Worm (Caenorhabditis elegans) whole organism, late embryonic: ENCODE data around the gene C45G9.11.

Experiments used
- C08G9.2 ChIP-seq: sonication (generic microtip); optimal IDR thresholded peaks from 2 replicates; lab custom pipeline; 2016; ENCODE audit warnings: mild to moderate bottlenecking, missing genetic modification characterization, moderate library complexity, missing compliant biosample characterization
- C38D4.7 ChIP-seq: fragments of 200-800 bp; sonication (Bioruptor generic); optimal IDR thresholded peaks from 2 replicates; lab custom pipeline; 2018; ENCODE audit warnings: mild to moderate bottlenecking, missing genetic modification characterization, moderate library complexity, missing compliant biosample characterization
- F13H6.1 ChIP-seq: sonication (generic microtip); optimal IDR thresholded peaks from 2 replicates; lab custom pipeline; 2016; ENCODE audit warnings: missing genetic modification characterization, missing compliant biosample characterization
- K09A11.1 ChIP-seq: sonication (generic microtip); optimal IDR thresholded peaks from 2 replicates; lab custom pipeline; 2017; ENCODE audit warnings: antibody characterized with exemption, mild to moderate bottlenecking, missing genetic modification characterization, missing compliant biosample characterization; ENCODE audit not compliant: insufficient read depth
- ahr-1 ChIP-seq: sonication (generic microtip); optimal IDR thresholded peaks from 2 replicates; lab custom pipeline; 2016; ENCODE audit warnings: missing genetic modification characterization, missing compliant biosample characterization
- ama-1 ChIP-seq: fragments of 150-350 bp; optimal IDR thresholded peaks from 2 replicates; lab custom pipeline; 2014
- ceh-2 ChIP-seq: sonication (generic microtip); optimal IDR thresholded peaks from 2 replicates; lab custom pipeline; 2016; ENCODE audit warnings: missing genotype, missing genetic modification characterization, missing compliant biosample characterization
- ceh-30 ChIP-seq: fragments of 150-350 bp; optimal IDR thresholded peaks from 2 replicates; lab custom pipeline; 2014; ENCODE audit warnings: missing biosample characterization, missing genetic modification characterization
- ceh-31 ChIP-seq: sonication (generic microtip); optimal IDR thresholded peaks from 2 replicates; lab custom pipeline; 2016; ENCODE audit warnings: missing genetic modification characterization, missing compliant biosample characterization
- ceh-45 ChIP-seq: fragments of 200-800 bp; sonication (Bioruptor generic); IDR thresholded peaks from 2 replicates; pipeline ENCODE4 v1.3.6; 2022; ENCODE audit warnings: missing genetic modification reagents, missing genetic modification characterization, missing compliant biosample characterization
- ceh-48 ChIP-seq: sonication (generic microtip); optimal IDR thresholded peaks from 2 replicates; lab custom pipeline; 2016; ENCODE audit warnings: missing genetic modification characterization, inconsistent platforms, missing compliant biosample characterization
- ets-4 ChIP-seq: sonication (generic microtip); optimal IDR thresholded peaks from 2 replicates; lab custom pipeline; 2016; ENCODE audit warnings: missing genetic modification characterization, missing compliant biosample characterization
- fax-1 ChIP-seq: sonication (generic microtip); optimal IDR thresholded peaks from 2 replicates; lab custom pipeline; 2016; ENCODE audit warnings: missing genotype, missing genetic modification characterization, missing compliant biosample characterization
- fkh-6 ChIP-seq: sonication (generic microtip); optimal IDR thresholded peaks from 2 replicates; lab custom pipeline; 2016; ENCODE audit warnings: missing genetic modification characterization, missing compliant biosample characterization
- hlh-13 ChIP-seq: fragments of 200-800 bp; sonication (Bioruptor generic); optimal IDR thresholded peaks from 2 replicates; lab custom pipeline; 2018; ENCODE audit warnings: mild to moderate bottlenecking, missing genetic modification characterization, missing compliant biosample characterization
- hlh-30 ChIP-seq: sonication (generic microtip); optimal IDR thresholded peaks from 2 replicates; lab custom pipeline; 2017; ENCODE audit warnings: antibody characterized with exemption, missing genetic modification characterization, missing compliant biosample characterization; ENCODE audit not compliant: insufficient read depth
- hlh-8 ChIP-seq: sonication (generic microtip); optimal IDR thresholded peaks from 2 replicates; lab custom pipeline; 2016; ENCODE audit warnings: missing genotype, missing genetic modification characterization, missing compliant biosample characterization
- madf-2 ChIP-seq: sonication (generic microtip); optimal IDR thresholded peaks from 2 replicates; lab custom pipeline; 2017; ENCODE audit warnings: missing genetic modification characterization, missing compliant biosample characterization
- nfya-1 ChIP-seq: sonication (generic microtip); optimal IDR thresholded peaks from 2 replicates; lab custom pipeline; 2017; ENCODE audit warnings: missing genetic modification characterization, mild to moderate bottlenecking, missing compliant biosample characterization, antibody characterized with exemption, moderate library complexity
- nhr-11 ChIP-seq: fragments of 150-350 bp; optimal IDR thresholded peaks from 2 replicates; lab custom pipeline; 2014; ENCODE audit warnings: missing biosample characterization, missing genetic modification characterization
- nhr-232 ChIP-seq: sonication (generic microtip); optimal IDR thresholded peaks from 2 replicates; lab custom pipeline; 2016; ENCODE audit warnings: missing genetic modification characterization, missing compliant biosample characterization
- npax-4 ChIP-seq: sonication (generic microtip); optimal IDR thresholded peaks from 2 replicates; lab custom pipeline; 2016; ENCODE audit warnings: missing genetic modification characterization, missing compliant biosample characterization
- pag-3 ChIP-seq: sonication (generic microtip); optimal IDR thresholded peaks from 2 replicates; lab custom pipeline; 2016; ENCODE audit warnings: missing compliant biosample characterization, missing genetic modification characterization, borderline replicate concordance
- pat-9 ChIP-seq: fragments of 200-800 bp; sonication (Bioruptor generic); optimal IDR thresholded peaks from 2 replicates; lab custom pipeline; 2018; ENCODE audit warnings: mild to moderate bottlenecking, missing genetic modification characterization, moderate library complexity, missing compliant biosample characterization
- pax-1 ChIP-seq: fragments of 150-350 bp; optimal IDR thresholded peaks from 2 replicates; lab custom pipeline; 2014; ENCODE audit warnings: missing biosample characterization, missing genetic modification characterization
- pha-4 ChIP-seq: fragments of 150-350 bp; optimal IDR thresholded peaks from 2 replicates; lab custom pipeline; 2018; ENCODE audit warnings: missing biosample characterization, missing genetic modification reagents, missing genetic modification characterization
- pros-1 ChIP-seq: fragments of 150-350 bp; optimal IDR thresholded peaks from 2 replicates; lab custom pipeline; 2014; ENCODE audit warnings: missing biosample characterization, missing genetic modification reagents, missing genetic modification characterization
- ref-2 ChIP-seq: sonication (generic microtip); optimal IDR thresholded peaks from 2 replicates; lab custom pipeline; 2016; ENCODE audit warnings: missing genetic modification characterization, missing compliant biosample characterization
- rnt-1 ChIP-seq: sonication (generic microtip); optimal IDR thresholded peaks from 2 replicates; lab custom pipeline; 2016; ENCODE audit warnings: missing genetic modification characterization, missing compliant biosample characterization
- sdc-2 ChIP-seq: sonication (generic microtip); optimal IDR thresholded peaks from 2 replicates; lab custom pipeline; 2016; ENCODE audit warnings: missing genotype, missing genetic modification characterization, missing compliant biosample characterization
- sox-2 ChIP-seq: fragments of 200-800 bp; sonication (Bioruptor generic); IDR thresholded peaks from 2 replicates; pipeline ENCODE4 v1.3.6; 2022; ENCODE audit warnings: missing genetic modification reagents, missing genetic modification characterization, missing compliant biosample characterization
- sox-4 ChIP-seq: sonication (generic microtip); optimal IDR thresholded peaks from 2 replicates; lab custom pipeline; 2017; ENCODE audit warnings: mild to moderate bottlenecking, missing genetic modification characterization, inconsistent platforms, missing compliant biosample characterization
- syd-9 ChIP-seq: sonication (generic microtip); optimal IDR thresholded peaks from 2 replicates; lab custom pipeline; 2016; ENCODE audit warnings: mild to moderate bottlenecking, missing genetic modification characterization, moderate library complexity, missing compliant biosample characterization
- tbx-2 ChIP-seq: sonication (generic microtip); optimal IDR thresholded peaks from 2 replicates; lab custom pipeline; 2016; ENCODE audit warnings: missing genetic modification characterization, missing compliant biosample characterization
- tbx-7 ChIP-seq: sonication (generic microtip); optimal IDR thresholded peaks from 2 replicates; lab custom pipeline; 2016; ENCODE audit warnings: missing genotype, missing genetic modification characterization, missing compliant biosample characterization
- ttx-3 ChIP-seq: sonication (generic microtip); optimal IDR thresholded peaks from 2 replicates; lab custom pipeline; 2016; ENCODE audit warnings: missing genetic modification reagents, missing genetic modification characterization, missing compliant biosample characterization
- unc-3 ChIP-seq, 2 experiments: fragments of 200-800 bp in 1 of 2; sonication (Bioruptor generic) in 1 of 2; sonication (generic microtip) in 1 of 2; conservative IDR thresholded peaks in 1 of 2; optimal IDR thresholded peaks in 1 of 2; 2 replicates each; pipeline versions ENCODE4 v1.3.6 to Lab custom; 2016 to 2022; ENCODE audit warnings: missing compliant biosample characterization in 2 of 2, missing genetic modification characterization in 2 of 2, missing genetic modification reagents in 1 of 2
- unc-42 ChIP-seq: sonication (generic microtip); optimal IDR thresholded peaks from 2 replicates; lab custom pipeline; 2016; ENCODE audit warnings: missing genotype, missing genetic modification characterization, missing compliant biosample characterization
- unc-55 ChIP-seq: sonication (generic microtip); optimal IDR thresholded peaks from 2 replicates; lab custom pipeline; 2017; ENCODE audit warnings: missing biosample characterization, missing genetic modification reagents, missing genetic modification characterization
- unc-86 ChIP-seq: sonication (generic microtip); optimal IDR thresholded peaks from 2 replicates; lab custom pipeline; 2016; ENCODE audit warnings: missing genetic modification characterization, missing compliant biosample characterization
- zip-5 ChIP-seq: sonication (generic microtip); optimal IDR thresholded peaks from 2 replicates; lab custom pipeline; 2016; ENCODE audit warnings: missing genetic modification characterization, missing compliant biosample characterization
- ztf-16 ChIP-seq: sonication (generic microtip); optimal IDR thresholded peaks from 2 replicates; lab custom pipeline; 2017; ENCODE audit warnings: missing genetic modification characterization, missing compliant biosample characterization

C45G9.11 gene

DNA sequence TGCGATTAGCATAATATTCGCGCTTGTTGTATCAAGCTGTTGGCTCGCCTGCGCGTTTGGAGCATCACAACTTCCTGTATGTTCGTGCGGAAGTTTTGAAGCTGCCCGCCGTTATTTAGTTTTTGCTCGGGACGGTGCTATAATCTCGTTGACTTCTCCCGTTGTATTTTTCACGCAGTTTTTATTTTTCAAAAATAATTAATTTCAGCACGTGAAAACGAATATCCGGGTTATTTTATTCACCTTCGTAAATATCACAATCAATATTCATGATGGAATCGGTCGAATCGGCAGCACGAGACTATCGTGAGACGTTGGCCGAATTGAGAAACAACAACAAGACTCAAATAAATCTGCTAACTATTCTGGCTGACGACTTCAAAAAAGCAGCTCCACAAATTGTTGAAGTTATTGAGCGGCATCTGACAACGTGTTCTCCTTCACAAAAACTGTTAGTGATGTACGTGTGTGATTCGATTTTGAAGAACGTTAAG is 43.3 kb downstream of the C45G9.11 start:
- peak; percentile 34 for TF ChIP-seq ama-1 (lab: Kevin White, UChicago)
- TF ChIP-seq ceh-30 (tag; lab: Kevin White, UChicago), result no peak

DNA sequence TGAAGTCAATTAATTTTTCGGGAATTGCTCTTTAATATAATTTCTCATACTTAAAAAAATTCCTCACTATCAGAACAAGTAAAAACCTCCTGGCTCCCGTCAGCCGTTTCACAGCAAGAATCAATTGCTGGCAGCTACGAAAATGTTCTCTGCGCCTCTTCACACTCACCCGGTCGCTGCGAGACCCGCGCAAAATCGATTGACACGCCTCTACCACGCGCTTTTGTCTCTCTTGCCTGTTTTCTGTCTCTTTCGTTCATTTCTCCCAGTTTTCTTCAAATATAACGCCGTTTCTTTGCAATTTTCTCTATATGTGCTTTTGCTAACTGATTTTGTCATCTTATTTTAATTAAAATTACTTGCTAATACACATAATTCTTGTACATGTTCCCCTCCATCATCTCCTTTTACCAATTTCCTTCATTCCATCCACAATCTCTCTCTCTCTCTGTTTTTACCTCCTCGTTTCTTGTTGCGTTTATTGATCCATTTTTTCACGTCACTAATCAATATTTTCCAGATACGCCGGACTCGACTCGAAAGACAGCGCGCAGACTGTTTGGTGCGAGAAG is 44.0 kb downstream of the C45G9.11 start, which contains the start of gene pcf-11:
Gene pcf-11 (plus strand): TSS at position 522 of the 572 bp plus-strand sequence.
- no peak for TF ChIP-seq nhr-232
- TF ChIP-seq hlh-30 (tag; lab: Kevin White, UChicago), result peak; percentile 88
- TF ChIP-seq fax-1 (tag; lab: Kevin White, UChicago), result no peak
- no peak for TF ChIP-seq nhr-11 (tag; lab: Kevin White, UChicago)
- peak; percentile 14 for TF ChIP-seq pros-1 (tag; lab: Kevin White, UChicago)
- TF ChIP-seq tbx-2 (tag; lab: Kevin White, UChicago), result peak; percentile 17
- no peak for TF ChIP-seq unc-3 (GFP tag; conservative IDR thresholded peaks at IDR 0.05; lab: Robert Waterston, UW)
- no peak for TF ChIP-seq unc-3 (tag; optimal IDR thresholded peaks at IDR 0.05; lab: Kevin White, UChicago)
- peak; percentile 7 for TF ChIP-seq unc-86 (tag; lab: Kevin White, UChicago)
- TF ChIP-seq unc-42 (tag; lab: Kevin White, UChicago), result peak; percentile 27
- TF ChIP-seq hlh-13 (GFP tag; lab: Kevin White, UChicago), result no peak
- no peak for TF ChIP-seq C38D4.7
- no peak for TF ChIP-seq pat-9 (tag; lab: Kevin White, UChicago)
- peak; percentile 18 for TF ChIP-seq ceh-2
- no peak for TF ChIP-seq ceh-45 (GFP tag; lab: Robert Waterston, UW)
- peak; percentile 68 for TF ChIP-seq nfya-1 (tag; lab: Kevin White, UChicago)
- TF ChIP-seq unc-55 (GFP tag; lab: Kevin White, UChicago), result peak; percentile 70
- TF ChIP-seq ahr-1 (tag; lab: Kevin White, UChicago), result no peak
- TF ChIP-seq sox-4, result no peak
- peak; percentile 63 for TF ChIP-seq ref-2 (tag; lab: Kevin White, UChicago)
- no peak for TF ChIP-seq K09A11.1 (tag; lab: Kevin White, UChicago)
- TF ChIP-seq pax-1 (tag; lab: Kevin White, UChicago), result no peak
- TF ChIP-seq syd-9 (tag; lab: Kevin White, UChicago), result no peak
- no peak for TF ChIP-seq zip-5 (tag; lab: Kevin White, UChicago)
- TF ChIP-seq tbx-7, result no peak
- peak; percentile 43 for TF ChIP-seq ets-4 (tag; lab: Kevin White, UChicago)
- no peak for TF ChIP-seq C08G9.2 (tag; lab: Kevin White, UChicago)
- no peak for TF ChIP-seq F13H6.1
- no peak for TF ChIP-seq pag-3
- TF ChIP-seq ama-1 (lab: Kevin White, UChicago), result no peak
- TF ChIP-seq ttx-3, result no peak
- TF ChIP-seq hlh-8 (tag; lab: Kevin White, UChicago), result no peak
- no peak for TF ChIP-seq ztf-16 (tag; lab: Kevin White, UChicago)
- TF ChIP-seq sox-2 (GFP tag; lab: Robert Waterston, UW), result no peak
- TF ChIP-seq sdc-2 (tag; lab: Kevin White, UChicago), result no peak
- TF ChIP-seq madf-2, result no peak
- no peak for TF ChIP-seq fkh-6 (tag; lab: Kevin White, UChicago)
- TF ChIP-seq pha-4 (tag; lab: Kevin White, UChicago), result no peak
- TF ChIP-seq rnt-1, result peak; percentile 35
- peak; percentile 83 for TF ChIP-seq ceh-48 (tag; lab: Kevin White, UChicago)
- no peak for TF ChIP-seq npax-4 (tag; lab: Kevin White, UChicago)
- peak; percentile 53 for TF ChIP-seq ceh-31 (tag; lab: Kevin White, UChicago)
